Worm (Caenorhabditis elegans) whole organism, mixed stage, embryonic: ENCODE results near the gene alkb-1.

Experiments used
- ces-1 ChIP-seq: fragments of 150-350 bp; optimal IDR thresholded peaks from 2 replicates; lab custom pipeline; 2014; ENCODE audit warnings: missing biosample characterization, missing genetic modification reagents, missing genetic modification characterization
- drap-1 ChIP-seq: fragments of 200-800 bp; sonication (Bioruptor generic); optimal IDR thresholded peaks from 3 replicates; lab custom pipeline; 2018; ENCODE audit warnings: mild to moderate bottlenecking, missing genetic modification characterization, missing compliant biosample characterization
- mep-1 ChIP-seq: fragments of 150-350 bp; optimal IDR thresholded peaks from 2 replicates; lab custom pipeline; 2017; ENCODE audit warnings: missing biosample characterization, missing genetic modification reagents, missing genetic modification characterization, inconsistent platforms
- nhr-2 ChIP-seq: fragments of 150-350 bp; optimal IDR thresholded peaks from 2 replicates; lab custom pipeline; 2014; ENCODE audit warnings: missing biosample characterization, missing genetic modification characterization
- unc-62 ChIP-seq: fragments of 150-350 bp; optimal IDR thresholded peaks from 2 replicates; lab custom pipeline; 2014; ENCODE audit warnings: missing biosample characterization, missing genetic modification reagents, missing genetic modification characterization
- zip-8 ChIP-seq: fragments of 150-350 bp; optimal IDR thresholded peaks from 2 replicates; lab custom pipeline; 2014; ENCODE audit warnings: missing biosample characterization, missing genetic modification characterization

ce11 chrII:1374486-1374885 lies 37.7 kb upstream of the alkb-1 start:
- TF ChIP-seq zip-8: no peak
- no peak for TF ChIP-seq drap-1 (GFP tag; lab: Kevin White, UChicago)
- no peak for TF ChIP-seq unc-62 (GFP tag; lab: Kevin White, UChicago)
- TF ChIP-seq mep-1: no peak
- no peak for TF ChIP-seq nhr-2 (tag; lab: Kevin White, UChicago)
- no peak for TF ChIP-seq ces-1 (GFP tag; lab: Kevin White, UChicago)
